Fruit fly (Drosophila melanogaster) whole organism, adult: Measurements from ENCODE around the gene Tektin-A.

ENCODE experiments used
- CG12768 ChIP-seq: fragments of 200-800 bp; sonication (Bioruptor generic); optimal IDR thresholded peaks from 2 replicates; lab custom pipeline; 2017; ENCODE audit warnings: missing biosample characterization, missing genetic modification characterization, mild to moderate bottlenecking, moderate library complexity, missing genetic modification reagents
- Clk ChIP-seq: fragments of 200-800 bp; sonication (Bioruptor generic); optimal IDR thresholded peaks from 2 replicates; lab custom pipeline; 2017; ENCODE audit warnings: missing biosample characterization, missing genetic modification characterization
- Crg-1 ChIP-seq: fragments of 200-800 bp; sonication (Bioruptor generic); optimal IDR thresholded peaks from 2 replicates; lab custom pipeline; 2016; ENCODE audit warnings: missing biosample characterization, missing genetic modification characterization
- ovo ChIP-seq: fragments of 200-800 bp; sonication (Bioruptor generic); optimal IDR thresholded peaks from 2 replicates; lab custom pipeline; 2016; ENCODE audit warnings: missing biosample characterization, missing genetic modification characterization

dm6 chr2L:15846600-15846999 is 7.3 kb upstream of the Tektin-A start:
- TF ChIP-seq Crg-1 (GFP tag; lab: Kevin White, UChicago) (no peak), CG12768 (GFP tag; lab: Kevin White, UChicago) (no peak), Clk (GFP tag; lab: Kevin White, UChicago) (no peak), ovo (no peak)
